Fruit fly (Drosophila melanogaster): ENCODE measurements around the gene ND-20L.

Gene ND-20L

DNA sequence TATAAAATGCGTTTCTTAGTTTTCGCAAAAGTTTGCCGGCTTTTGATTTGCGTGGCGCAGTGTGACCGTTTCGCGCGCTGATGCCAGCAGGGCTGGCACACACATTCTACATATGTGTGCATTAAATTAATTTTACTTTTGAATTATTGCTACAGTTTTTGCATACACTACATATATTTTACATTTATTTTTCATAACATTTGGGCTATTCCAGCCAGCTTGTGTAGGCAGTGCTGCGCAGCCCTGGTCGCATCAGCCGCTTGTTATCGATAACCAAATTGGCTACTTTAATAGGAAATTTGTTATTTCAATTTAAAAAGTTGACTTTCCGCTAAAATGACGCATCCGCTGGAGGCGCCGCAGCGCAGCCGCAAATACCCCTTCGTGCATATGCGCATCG is 26.3 kb upstream of the ND-20L start, which contains the start of the genes CG2321 and CG2006 (continued):
- TF ChIP-seq BEAF-32 (GFP tag; optimal IDR thresholded peaks at IDR 0.05) (peak; percentile 53), B-H2 (GFP tag; optimal IDR thresholded peaks at IDR 0.05) (peak; percentile 71), CG42726 (GFP tag; IDR thresholded peaks at IDR 0.05; ENCODE audit: partially characterized antibody) (peak; percentile 47; the same call in 1 of the 2 replicates), ind (GFP tag; optimal IDR thresholded peaks at IDR 0.05) (peak; percentile 45), CG7271 (tag; optimal IDR thresholded peaks at IDR 0.05) (peak; percentile 32), Fer3 (tag; optimal IDR thresholded peaks at IDR 0.05) (peak; percentile 38), CG11723 (GFP tag; optimal IDR thresholded peaks at IDR 0.05) (no peak), HmgD (GFP tag; optimal IDR thresholded peaks at IDR 0.05) (peak; percentile 40), CG3726 (GFP tag; IDR thresholded peaks at IDR 0.05) (no peak), NC2α (GFP tag; optimal IDR thresholded peaks at IDR 0.05) (no peak), Jarid2 (GFP tag; optimal IDR thresholded peaks at IDR 0.05) (no peak), Atf3 (GFP tag; optimal IDR thresholded peaks at IDR 0.05) (no peak), Abd-B (GFP tag; optimal IDR thresholded peaks at IDR 0.05) (no peak), aop (GFP tag; IDR thresholded peaks at IDR 0.05) (no peak), bab2 (GFP tag; optimal IDR thresholded peaks at IDR 0.05) (peak; percentile 52), kay (GFP tag; optimal IDR thresholded peaks at IDR 0.05) (peak; percentile 28), mld (GFP tag; IDR thresholded peaks at IDR 0.05; ENCODE audit: partially characterized antibody) (no peak), HmgZ (tag; optimal IDR thresholded peaks at IDR 0.05) (peak; percentile 84), Dek (tag; optimal IDR thresholded peaks at IDR 0.05) (peak; percentile 61), Doc2 (GFP tag; IDR thresholded peaks at IDR 0.05) (no peak), Chrac-16 (GFP tag; optimal IDR thresholded peaks at IDR 0.05) (peak; percentile 59), CG4820 (GFP tag; optimal IDR thresholded peaks at IDR 0.05) (peak; percentile 2), Lim3 (GFP tag; IDR thresholded peaks at IDR 0.05) (no peak), Ada2b (GFP tag; IDR thresholded peaks at IDR 0.05) (0 out of 2 replicates have a peak, but pooled peaks have one; percentile 33), CG10267 (tag; optimal IDR thresholded peaks at IDR 0.05) (peak; percentile 64), ro (GFP tag; IDR thresholded peaks at IDR 0.05) (no peak), odd (GFP tag; optimal IDR thresholded peaks at IDR 0.05) (no peak), Meics (GFP tag; optimal IDR thresholded peaks at IDR 0.05) (peak; percentile 10), pita (GFP tag; optimal IDR thresholded peaks at IDR 0.05) (no peak), PHDP (tag; optimal IDR thresholded peaks at IDR 0.05) (peak; percentile 45), CG3995 (GFP tag; optimal IDR thresholded peaks at IDR 0.05) (no peak), pb (GFP tag; optimal IDR thresholded peaks at IDR 0.05) (no peak), croc (GFP tag; conservative IDR thresholded peaks at IDR 0.05) (peak; percentile 45), CG6683 (GFP tag; optimal IDR thresholded peaks at IDR 0.05) (no peak), Sry-δ (GFP tag; optimal IDR thresholded peaks at IDR 0.05) (peak; percentile 66), insv (GFP tag; optimal IDR thresholded peaks at IDR 0.05) (peak in 1 of 2 experiments; percentile 41), fd64A (GFP tag; optimal IDR thresholded peaks at IDR 0.05) (no peak), gem (tag; optimal IDR thresholded peaks at IDR 0.05) (no peak), Kr (GFP tag; optimal IDR thresholded peaks at IDR 0.05) (no peak), CG6272 (GFP tag; IDR thresholded peaks at IDR 0.05) (peak; percentile 48; the same call in 1 of the 2 replicates), HLH54F (GFP tag; optimal IDR thresholded peaks at IDR 0.05) (peak; percentile 52), Deaf1 (tag; optimal IDR thresholded peaks at IDR 0.05) (no peak), disco-r (GFP tag; optimal IDR thresholded peaks at IDR 0.05) (no peak), da (GFP tag; optimal IDR thresholded peaks at IDR 0.05) (no peak), HLH3B (GFP tag; IDR thresholded peaks at IDR 0.05) (peak; percentile 47; the same call in 1 of the 2 replicates), run (tag; optimal IDR thresholded peaks at IDR 0.05) (no peak), Sox100B (GFP tag; optimal IDR thresholded peaks at IDR 0.05) (no peak), Mad (GFP tag; optimal IDR thresholded peaks at IDR 0.05) (peak; percentile 54), ttk (GFP tag; IDR thresholded peaks at IDR 0.05) (no peak), rib (GFP tag; IDR thresholded peaks at IDR 0.05) (peak; percentile 92), so (GFP tag; IDR thresholded peaks at IDR 0.05) (0 out of 3 replicates have a peak, but pooled peaks have one; percentile 22)
